Fruit fly (Drosophila melanogaster) whole organism, embryonic: ENCODE results near the gene CG15356.

Source experiments
- Atf-2 ChIP-seq: fragments of 200-800 bp; sonication (Bioruptor generic); optimal IDR thresholded peaks from 2 replicates; lab custom pipeline; 2016; ENCODE audit warnings: missing biosample characterization, missing genetic modification characterization
- BEAF-32 ChIP-seq: fragments of 200-800 bp; sonication (Bioruptor generic); optimal IDR thresholded peaks from 3 replicates; lab custom pipeline; 2017; ENCODE audit warnings: missing biosample characterization, missing genetic modification characterization, mild to moderate bottlenecking, moderate library complexity, missing genetic modification reagents
- Bgb ChIP-seq: fragments of 200-800 bp; sonication (Bioruptor generic); IDR thresholded peaks from 2 replicates; pipeline ENCODE4 v1.3.6; 2022; ENCODE audit warnings: missing biosample characterization, missing genetic modification characterization; ENCODE audit not compliant: partially characterized antibody
- BtbVII ChIP-seq: fragments of 200-800 bp; sonication (Bioruptor generic); optimal IDR thresholded peaks from 3 replicates; lab custom pipeline; 2017; ENCODE audit warnings: missing biosample characterization, mild to moderate bottlenecking, missing genetic modification characterization
- CG10274 ChIP-seq: fragments of 200-800 bp; sonication (Bioruptor generic); optimal IDR thresholded peaks from 3 replicates; lab custom pipeline; 2017; ENCODE audit warnings: missing biosample characterization, mild to moderate bottlenecking, missing genetic modification characterization
- CG10565 ChIP-seq: fragments of 200-800 bp; sonication (Bioruptor generic); optimal IDR thresholded peaks from 3 replicates; lab custom pipeline; 2016; ENCODE audit warnings: missing biosample characterization, mild to moderate bottlenecking, missing genetic modification characterization
- CG12219 ChIP-seq: fragments of 200-800 bp; sonication (Bioruptor generic); optimal IDR thresholded peaks from 3 replicates; lab custom pipeline; 2018; ENCODE audit warnings: missing biosample characterization, mild to moderate bottlenecking, missing genetic modification characterization
- CG13287 ChIP-seq: fragments of 200-800 bp; sonication (Bioruptor generic); IDR thresholded peaks from 2 replicates; pipeline ENCODE4 v1.3.6; 2022; ENCODE audit warnings: missing biosample characterization, missing genetic modification characterization; ENCODE audit not compliant: partially characterized antibody
- CG14050 ChIP-seq: fragments of 200-800 bp; sonication (Bioruptor generic); IDR thresholded peaks from 3 replicates; pipeline ENCODE4 v1.3.6; 2022; ENCODE audit warnings: missing biosample characterization, missing genetic modification characterization
- CG14860 ChIP-seq: fragments of 200-800 bp; sonication (Bioruptor generic); IDR thresholded peaks from 3 replicates; pipeline ENCODE4 v1.3.6; 2022; ENCODE audit warnings: missing biosample characterization, missing genetic modification characterization; ENCODE audit not compliant: partially characterized antibody
- CG15269 ChIP-seq: fragments of 200-800 bp; sonication (Bioruptor generic); optimal IDR thresholded peaks from 2 replicates; lab custom pipeline; 2018; ENCODE audit warnings: missing biosample characterization, mild to moderate bottlenecking, missing genetic modification characterization, moderate library complexity
- CG15601 ChIP-seq: fragments of 200-800 bp; sonication (Bioruptor generic); optimal IDR thresholded peaks from 3 replicates; lab custom pipeline; 2019; ENCODE audit warnings: missing biosample characterization, mild to moderate bottlenecking, missing genetic modification characterization, moderate library complexity
- CG17186 ChIP-seq: fragments of 200-800 bp; sonication (Bioruptor generic); optimal IDR thresholded peaks from 3 replicates; lab custom pipeline; 2017; ENCODE audit warnings: missing biosample characterization, missing genetic modification reagents, missing genetic modification characterization
- CG17802 ChIP-seq: fragments of 200-800 bp; sonication (Bioruptor generic); optimal IDR thresholded peaks from 2 replicates; lab custom pipeline; 2018; ENCODE audit warnings: missing biosample characterization, mild to moderate bottlenecking, missing genetic modification characterization, moderate library complexity
- CG32767 ChIP-seq: fragments of 200-800 bp; sonication (Bioruptor generic); IDR thresholded peaks from 2 replicates; pipeline ENCODE4 v1.3.6; 2022; ENCODE audit warnings: missing biosample characterization, missing genetic modification characterization
- CG33213 ChIP-seq: fragments of 200-800 bp; sonication (Bioruptor generic); optimal IDR thresholded peaks from 3 replicates; lab custom pipeline; 2016; ENCODE audit warnings: missing biosample characterization, missing genetic modification characterization
- CG34224 ChIP-seq: fragments of 200-800 bp; sonication (Bioruptor generic); IDR thresholded peaks from 3 replicates; pipeline ENCODE4 v1.3.6; 2022; ENCODE audit warnings: missing biosample characterization, missing genetic modification characterization; ENCODE audit not compliant: partially characterized antibody
- CG3726 ChIP-seq: fragments of 200-800 bp; sonication (Bioruptor generic); IDR thresholded peaks from 3 replicates; pipeline ENCODE4, ENCODE4 v1.3.6; 2022; ENCODE audit warnings: missing biosample characterization, missing genetic modification characterization
- CG4404 ChIP-seq: fragments of 200-800 bp; sonication (Bioruptor generic); IDR thresholded peaks from 2 replicates; pipeline ENCODE4 v1.3.6; 2022; ENCODE audit warnings: missing biosample characterization, missing genetic modification characterization
- CG7839 ChIP-seq: fragments of 200-800 bp; sonication (Bioruptor generic); optimal IDR thresholded peaks from 3 replicates; lab custom pipeline; 2018; ENCODE audit warnings: missing biosample characterization, mild to moderate bottlenecking, missing genetic modification characterization, moderate library complexity
- CG9876 ChIP-seq: fragments of 200-800 bp; sonication (Bioruptor generic); optimal IDR thresholded peaks from 2 replicates; lab custom pipeline; 2016; ENCODE audit warnings: missing biosample characterization, missing genetic modification characterization
- Dip3 ChIP-seq: fragments of 200-800 bp; sonication (Bioruptor generic); optimal IDR thresholded peaks from 3 replicates; lab custom pipeline; 2016; ENCODE audit warnings: missing biosample characterization, missing genetic modification characterization
- Eip74EF ChIP-seq, 2 experiments: fragments of 200-800 bp in 1 of 2; fragments of >200 bp in 1 of 2; sonication (Bioruptor generic) in 1 of 2; optimal IDR thresholded peaks; 2 replicates each; lab custom pipeline; 2017 to 2019; ENCODE audit warnings: missing biosample characterization in 2 of 2, missing genetic modification characterization in 2 of 2, mild to moderate bottlenecking in 1 of 2, moderate library complexity in 1 of 2
- Fer3 ChIP-seq: fragments of 200-800 bp; sonication (Bioruptor generic); optimal IDR thresholded peaks from 2 replicates; lab custom pipeline; 2018; ENCODE audit warnings: missing biosample characterization, mild to moderate bottlenecking, missing genetic modification characterization, moderate library complexity
- HHEX ChIP-seq: fragments of 200-800 bp; sonication (Bioruptor generic); optimal IDR thresholded peaks from 3 replicates; lab custom pipeline; 2017; ENCODE audit warnings: missing biosample characterization, mild to moderate bottlenecking, missing genetic modification characterization, missing genetic modification reagents
- Hmx ChIP-seq: fragments of 200-800 bp; sonication (Bioruptor generic); optimal IDR thresholded peaks from 2 replicates; lab custom pipeline; 2016; ENCODE audit warnings: missing biosample characterization, missing genetic modification characterization
- Hsf ChIP-seq: fragments of 200-800 bp; sonication (Bioruptor generic); optimal IDR thresholded peaks from 3 replicates; lab custom pipeline; 2016; ENCODE audit warnings: missing biosample characterization, missing genetic modification characterization
- Myb ChIP-seq: fragments of 200-800 bp; sonication (Bioruptor generic); optimal IDR thresholded peaks from 2 replicates; lab custom pipeline; 2016; ENCODE audit warnings: missing biosample characterization, missing genetic modification characterization
- NFAT ChIP-seq: fragments of 200-800 bp; sonication (Bioruptor generic); IDR thresholded peaks from 2 replicates; pipeline ENCODE4 v1.3.6; 2022; ENCODE audit warnings: missing biosample characterization, missing genetic modification characterization
- Nf-YC ChIP-seq: fragments of 200-800 bp; optimal IDR thresholded peaks from 3 replicates; lab custom pipeline; 2019; ENCODE audit warnings: missing biosample characterization, mild to moderate bottlenecking, missing genetic modification characterization, moderate library complexity
- Trl ChIP-seq, 3 experiments: fragments of >200 bp in 2 of 3; fragments of 200-800 bp in 1 of 3; sonication (Bioruptor generic) in 1 of 3; optimal IDR thresholded peaks; 2 replicates in 1 of 3; 3 replicates in 2 of 3; lab custom pipeline; 2016 to 2017; ENCODE audit warnings: missing biosample characterization in 1 of 3, missing genetic modification characterization in 1 of 3
- ara ChIP-seq: fragments of 200-800 bp; sonication (Bioruptor generic); IDR thresholded peaks from 2 replicates; pipeline ENCODE4 v1.3.6; 2022; ENCODE audit warnings: missing biosample characterization, missing genetic modification characterization
- bowl ChIP-seq: fragments of 200-800 bp; sonication (Bioruptor generic); IDR thresholded peaks from 2 replicates; pipeline ENCODE4 v1.3.6; 2022; ENCODE audit warnings: missing biosample characterization, missing genetic modification characterization
- crol ChIP-seq: fragments of 200-800 bp; sonication (Bioruptor generic); IDR thresholded peaks from 2 replicates; pipeline ENCODE4 v1.3.6; 2022; ENCODE audit warnings: missing biosample characterization, missing genetic modification characterization
- dati ChIP-seq: fragments of 200-800 bp; sonication (Bioruptor generic); IDR thresholded peaks from 2 replicates; pipeline ENCODE4 v1.3.6; 2022; ENCODE audit warnings: missing biosample characterization, missing genetic modification characterization
- dpn ChIP-seq, 2 experiments: fragments of 200-800 bp; sonication (Bioruptor generic); optimal IDR thresholded peaks; 3 replicates each; lab custom pipeline; 2016; ENCODE audit warnings: missing biosample characterization in 2 of 2, missing genetic modification characterization in 2 of 2
- fu2 ChIP-seq: fragments of 200-800 bp; sonication (Bioruptor generic); optimal IDR thresholded peaks from 2 replicates; lab custom pipeline; 2016; ENCODE audit warnings: missing biosample characterization, missing genetic modification characterization
- gcm2 ChIP-seq: fragments of 200-800 bp; sonication (Bioruptor generic); optimal IDR thresholded peaks from 2 replicates; lab custom pipeline; 2016; ENCODE audit warnings: missing biosample characterization, missing genetic modification characterization
- knrl ChIP-seq: fragments of 200-800 bp; sonication (Bioruptor generic); IDR thresholded peaks from 3 replicates; pipeline ENCODE4 v1.3.6; 2022; ENCODE audit warnings: missing biosample characterization, missing genetic modification characterization; ENCODE audit not compliant: partially characterized antibody
- maf-S ChIP-seq: fragments of 200-800 bp; sonication (Bioruptor generic); optimal IDR thresholded peaks from 2 replicates; lab custom pipeline; 2016; ENCODE audit warnings: missing biosample characterization, missing genetic modification characterization
- pita ChIP-seq: fragments of 200-800 bp; sonication (Bioruptor generic); optimal IDR thresholded peaks from 2 replicates; lab custom pipeline; 2017; ENCODE audit warnings: missing biosample characterization, mild to moderate bottlenecking, missing genetic modification characterization
- run ChIP-seq: fragments of 200-800 bp; sonication (Bioruptor generic); optimal IDR thresholded peaks from 3 replicates; lab custom pipeline; 2018; ENCODE audit warnings: missing biosample characterization, mild to moderate bottlenecking, missing genetic modification characterization
- sd ChIP-seq: fragments of 200-800 bp; sonication (Bioruptor generic); optimal IDR thresholded peaks from 3 replicates; lab custom pipeline; 2018; ENCODE audit warnings: missing biosample characterization, mild to moderate bottlenecking, missing genetic modification characterization, moderate library complexity
- sens ChIP-seq: fragments of 200-800 bp; sonication (Bioruptor generic); peaks from one replicate; lab custom pipeline; 2016; ENCODE audit warnings: missing biosample characterization, missing genetic modification characterization
- shn ChIP-seq: fragments of 200-800 bp; sonication (Bioruptor generic); optimal IDR thresholded peaks from 3 replicates; lab custom pipeline; 2016; ENCODE audit warnings: missing biosample characterization, missing genetic modification characterization
- sima ChIP-seq: fragments of 200-800 bp; sonication (Bioruptor generic); optimal IDR thresholded peaks from 2 replicates; lab custom pipeline; 2016; ENCODE audit warnings: missing biosample characterization, missing genetic modification characterization
- ssp ChIP-seq: fragments of 200-800 bp; sonication (Bioruptor generic); IDR thresholded peaks from 2 replicates; pipeline ENCODE4 v1.3.6; 2022; ENCODE audit warnings: missing biosample characterization, missing genetic modification characterization
- tap ChIP-seq: fragments of 200-800 bp; optimal IDR thresholded peaks from 3 replicates; lab custom pipeline; 2019; ENCODE audit warnings: missing biosample characterization, mild to moderate bottlenecking, missing genetic modification characterization, moderate library complexity
- toy ChIP-seq: fragments of 200-800 bp; sonication (Bioruptor generic); IDR thresholded peaks from 2 replicates; pipeline ENCODE4 v1.3.6; 2022; ENCODE audit warnings: missing biosample characterization, missing genetic modification characterization
- tup ChIP-seq: fragments of 200-800 bp; sonication (Bioruptor generic); optimal IDR thresholded peaks from 2 replicates; lab custom pipeline; 2016; ENCODE audit warnings: missing biosample characterization, mild to moderate bottlenecking, missing genetic modification characterization, moderate library complexity
- vfl ChIP-seq: fragments of 200-800 bp; sonication (Bioruptor generic); optimal IDR thresholded peaks from 2 replicates; lab custom pipeline; 2016; ENCODE audit warnings: missing biosample characterization, missing genetic modification characterization

Gene CG15356

DNA sequence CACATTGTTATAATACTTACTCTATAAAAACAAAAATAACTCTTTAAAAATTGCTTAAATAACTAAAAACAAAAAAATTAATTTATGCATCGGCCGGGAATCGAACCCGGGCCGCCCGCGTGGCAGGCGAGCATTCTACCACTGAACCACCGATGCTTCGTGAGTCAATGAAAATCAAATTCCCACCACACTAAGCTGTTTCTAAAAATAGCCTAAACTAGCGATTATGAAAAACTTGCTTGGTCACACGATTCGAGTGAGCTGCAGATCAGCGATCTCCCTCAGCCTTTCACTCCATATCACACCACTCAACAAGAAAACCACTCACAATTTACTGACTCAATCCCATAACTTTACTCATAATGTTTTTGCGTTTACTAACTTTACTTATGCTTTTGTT is 42.6 kb downstream of the CG15356 start (continued):
- TF ChIP-seq CG13287 (GFP tag; lab: Robert Waterston, UW) (peak; percentile 37), dpn (GFP tag; optimal IDR thresholded peaks at IDR 0.05; lab: Kevin White, UChicago) (no peak), maf-S (GFP tag; lab: Kevin White, UChicago) (no peak), Trl (optimal IDR thresholded peaks at IDR 0.05; lab: Kevin White, UChicago) (no peak), Trl (GFP tag; optimal IDR thresholded peaks at IDR 0.05; lab: Kevin White, UChicago) (no peak), CG10565 (GFP tag; lab: Kevin White, UChicago) (no peak), dati (GFP tag; lab: Robert Waterston, UW) (no peak), Atf-2 (GFP tag; lab: Kevin White, UChicago) (no peak), CG14050 (GFP tag; lab: Robert Waterston, UW) (no peak), gcm2 (GFP tag; lab: Kevin White, UChicago) (no peak), CG4404 (GFP tag; lab: Robert Waterston, UW) (no peak), bowl (no peak), HHEX (GFP tag; lab: Kevin White, UChicago) (no peak), ara (GFP tag; lab: Robert Waterston, UW) (no peak), fu2 (GFP tag; lab: Kevin White, UChicago) (no peak), toy (no peak), knrl (GFP tag; lab: Robert Waterston, UW) (peak; percentile 50; the same call in 2 of the 3 replicates), vfl (GFP tag; lab: Kevin White, UChicago) (no peak), Eip74EF (GFP tag; optimal IDR thresholded peaks at IDR 0.05; lab: Kevin White, UChicago) (no peak), Hsf (no peak), Fer3 (tag; lab: Kevin White, UChicago) (no peak), CG33213 (no peak), BtbVII (GFP tag; lab: Kevin White, UChicago) (no peak), CG15269 (no peak), tup (GFP tag; lab: Kevin White, UChicago) (no peak), tap (tag; lab: Kevin White, UChicago) (no peak), sens (peak; percentile 56), CG9876 (GFP tag; lab: Kevin White, UChicago) (no peak), CG14860 (GFP tag; lab: Robert Waterston, UW) (peak; percentile 42; the same call in 1 of the 3 replicates), Hmx (GFP tag; lab: Kevin White, UChicago) (no peak), crol (GFP tag; lab: Robert Waterston, UW) (no peak), Dip3 (GFP tag; lab: Kevin White, UChicago) (no peak), sima (GFP tag; lab: Kevin White, UChicago) (no peak), CG3726 (no peak), Nf-YC (tag; lab: Kevin White, UChicago) (no peak), BEAF-32 (GFP tag; lab: Kevin White, UChicago) (no peak), sd (tag; lab: Kevin White, UChicago) (no peak), CG32767 (no peak), Myb (GFP tag; lab: Kevin White, UChicago) (no peak), Bgb (peak; percentile 74), CG15601 (tag; lab: Kevin White, UChicago) (no peak), shn (GFP tag; lab: Kevin White, UChicago) (no peak), NFAT (GFP tag; lab: Robert Waterston, UW) (no peak), CG12219 (GFP tag; lab: Kevin White, UChicago) (no peak), CG17186 (GFP tag; lab: Kevin White, UChicago) (no peak), run (tag; lab: Kevin White, UChicago) (no peak), CG10274 (no peak), CG34224 (GFP tag; lab: Robert Waterston, UW) (peak; percentile 53), ssp (no peak), pita (GFP tag; lab: Kevin White, UChicago) (no peak), CG7839 (tag; lab: Kevin White, UChicago) (no peak), CG17802 (tag; lab: Kevin White, UChicago) (no peak)
